Fruit fly (Drosophila melanogaster): ENCODE results near the gene tsg.

- TF ChIP-seq CG8478 (optimal IDR thresholded peaks at IDR 0.05) (no peak), CTCF (optimal IDR thresholded peaks at IDR 0.05) (no peak)
Observed at dm6 chrX:12003437-12004394, 15.0 kb upstream of the tsg start, which contains the start of gene fw.
